Worm (Caenorhabditis elegans): Measurements from ENCODE around the gene lido-13.

lido-13 gene

ce11 chrII:3054622-3055021 lies 501 bp upstream of the lido-13 start (continued):
- TF ChIP-seq ztf-6 (GFP tag; IDR thresholded peaks at IDR 0.05) (no peak), nhr-80 (tag; optimal IDR thresholded peaks at IDR 0.05) (no peak), lin-35 (GFP tag; optimal IDR thresholded peaks at IDR 0.05) (no peak), F10E7.11 (tag; optimal IDR thresholded peaks at IDR 0.05) (no peak), cebp-2 (GFP tag; IDR thresholded peaks at IDR 0.05) (0 out of 2 replicates have a peak, but pooled peaks have one; percentile 49), unc-130 (GFP tag; optimal IDR thresholded peaks at IDR 0.05) (no peak), ekl-4 (GFP tag; IDR thresholded peaks at IDR 0.05) (no peak), aptf-2 (GFP tag; conservative IDR thresholded peaks at IDR 0.05) (no peak), sptf-2 (GFP tag; optimal IDR thresholded peaks at IDR 0.05) (no peak), lir-1 (GFP tag; conservative IDR thresholded peaks at IDR 0.05) (no peak), madf-3 (GFP tag; IDR thresholded peaks at IDR 0.05) (no peak), F55B11.4 (tag; optimal IDR thresholded peaks at IDR 0.05; ENCODE audit: borderline replicate concordance, insufficient read depth) (no peak), sea-2 (GFP tag; IDR thresholded peaks at IDR 0.05) (no peak), B0019.2 (GFP tag; conservative IDR thresholded peaks at IDR 0.05) (no peak), rcor-1 (GFP tag; IDR thresholded peaks at IDR 0.05) (no peak), atf-7 (tag; optimal IDR thresholded peaks at IDR 0.05) (no peak), ztf-26 (tag; optimal IDR thresholded peaks at IDR 0.05) (no peak), hmg-1.2 (GFP tag; IDR thresholded peaks at IDR 0.05) (peak; percentile 96), somi-1 (GFP tag; optimal IDR thresholded peaks at IDR 0.05) (no peak), egrh-3 (GFP tag; IDR thresholded peaks at IDR 0.05) (peak; percentile 53; the same call in 1 of the 2 replicates), dox-1 (GFP tag; IDR thresholded peaks at IDR 0.05) (no peak), hsf-1 (GFP tag; IDR thresholded peaks at IDR 0.05) (0 out of 2 replicates have a peak, but pooled peaks have one; percentile 41)

ce11 chrII:3053689-3054088 lies 432 bp downstream of the lido-13 start:
- TF ChIP-seq nhr-80 (tag; optimal IDR thresholded peaks at IDR 0.05) (no peak), madf-6 (GFP tag; IDR thresholded peaks at IDR 0.05) (no peak), sea-2 (GFP tag; IDR thresholded peaks at IDR 0.05) (no peak), rpc-1 (optimal IDR thresholded peaks at IDR 0.05) (no peak), rpc-1 (tag; optimal IDR thresholded peaks at IDR 0.05) (no peak), rec-8 (tag; optimal IDR thresholded peaks at IDR 0.05) (no peak)

ce11 chrII:3052843-3053242 lies 1.3 kb downstream of the lido-13 start:
- TF ChIP-seq B0019.2 (GFP tag; conservative IDR thresholded peaks at IDR 0.05) (no peak), ztf-25 (GFP tag; IDR thresholded peaks at IDR 0.05) (no peak), zfh-2 (GFP tag; conservative IDR thresholded peaks at IDR 0.05) (peak; percentile 55; the same call in 1 of the 2 replicates), ceh-27 (GFP tag; optimal IDR thresholded peaks at IDR 0.05) (no peak), Y56A3A.18 (GFP tag; IDR thresholded peaks at IDR 0.05) (no peak), T26A5.8 (tag; optimal IDR thresholded peaks at IDR 0.05) (no peak), rcor-1 (GFP tag; IDR thresholded peaks at IDR 0.05) (no peak)

ce11 chrII:3051332-3051731 lies 2.8 kb downstream of the lido-13 start:
- TF ChIP-seq gei-17 (GFP tag; optimal IDR thresholded peaks at IDR 0.05) (no peak), ztf-18 (tag; optimal IDR thresholded peaks at IDR 0.05) (no peak), aptf-3 (GFP tag; IDR thresholded peaks at IDR 0.05) (no peak), pha-4 (tag; optimal IDR thresholded peaks at IDR 0.05) (no peak)
